Worm (Caenorhabditis elegans): ENCODE results near the gene F40A3.4.

F40A3.4 gene

ce11 chrV:7847170-7847569 is 28.4 kb upstream of the F40A3.4 start, which contains the start of gene memo-1 (continued):
- TF ChIP-seq lin-29 (GFP tag; IDR thresholded peaks at IDR 0.05) (no peak), fos-1 (tag; optimal IDR thresholded peaks at IDR 0.05) (no peak), snpc-4 (tag; optimal IDR thresholded peaks at IDR 0.05) (no peak), dmd-6 (GFP tag; IDR thresholded peaks at IDR 0.05) (0 out of 2 replicates have a peak, but pooled peaks have one; percentile 9), mes-2 (tag; optimal IDR thresholded peaks at IDR 0.05; ENCODE audit: poor library complexity, severe bottlenecking) (no peak), egl-43 (GFP tag; IDR thresholded peaks at IDR 0.05) (no peak), unc-39 (tag; optimal IDR thresholded peaks at IDR 0.05) (no peak), unc-62 (GFP tag; optimal IDR thresholded peaks at IDR 0.05 in 1 of 2) (peak in 1 of 2 experiments; percentile 89), unc-62 (tag; optimal IDR thresholded peaks at IDR 0.05) (no peak), lin-15B (tag; optimal IDR thresholded peaks at IDR 0.05) (no peak), Y105C5A.15 (GFP tag; IDR thresholded peaks at IDR 0.05) (no peak), ceh-82 (tag; optimal IDR thresholded peaks at IDR 0.05) (no peak), aha-1 (tag) (peak; percentile 33), dmd-9 (GFP tag; IDR thresholded peaks at IDR 0.05) (no peak)

ce11 chrV:7847687-7848086 is 27.9 kb upstream of the F40A3.4 start:
- no peak for TF ChIP-seq daf-8 (GFP tag; IDR thresholded peaks at IDR 0.05)
- TF ChIP-seq nhr-42 (GFP tag; IDR thresholded peaks at IDR 0.05), result no peak
- no peak for TF ChIP-seq daf-16 (GFP tag; optimal IDR thresholded peaks at IDR 0.05)
- peak; percentile 74 for TF ChIP-seq daf-16 (tag; optimal IDR thresholded peaks at IDR 0.05)
- no peak for TF ChIP-seq ceh-62 (tag; optimal IDR thresholded peaks at IDR 0.05)
- TF ChIP-seq lsy-2 (tag; optimal IDR thresholded peaks at IDR 0.05), result no peak
- TF ChIP-seq tra-1 (GFP tag; IDR thresholded peaks at IDR 0.05), result no peak

ce11 chrV:7848251-7848650 is 27.3 kb upstream of the F40A3.4 start:
- no peak for TF ChIP-seq snpc-1.2 (GFP tag; IDR thresholded peaks at IDR 0.05)
- TF ChIP-seq daf-16 (GFP tag; optimal IDR thresholded peaks at IDR 0.05), result no peak
- peak; percentile 32 for TF ChIP-seq daf-16 (tag; optimal IDR thresholded peaks at IDR 0.05)
- TF ChIP-seq hmg-1.1 (GFP tag; IDR thresholded peaks at IDR 0.05), result peak; percentile 57
- peak; percentile 42 for TF ChIP-seq dmd-6 (GFP tag; IDR thresholded peaks at IDR 0.05)
- no peak for TF ChIP-seq T20F7.1 (GFP tag; optimal IDR thresholded peaks at IDR 0.05)
- TF ChIP-seq nhr-41 (GFP tag; IDR thresholded peaks at IDR 0.05), result no peak
- no peak for TF ChIP-seq F49E8.2 (tag; optimal IDR thresholded peaks at IDR 0.05; ENCODE audit: borderline replicate concordance)
- no peak for TF ChIP-seq nhr-25 (tag; optimal IDR thresholded peaks at IDR 0.05; ENCODE audit: borderline replicate concordance, insufficient read depth)
- no peak for TF ChIP-seq ZK337.2 (GFP tag; IDR thresholded peaks at IDR 0.05)
- no peak for TF ChIP-seq daf-19 (GFP tag; conservative IDR thresholded peaks at IDR 0.05)
- no peak for TF ChIP-seq aha-1 (tag)
- TF ChIP-seq mdt-29 (GFP tag; IDR thresholded peaks at IDR 0.05), result no peak
- TF ChIP-seq jun-1 (tag; optimal IDR thresholded peaks at IDR 0.05), result no peak
- no peak for TF ChIP-seq nhr-48 (tag; optimal IDR thresholded peaks at IDR 0.05)
- TF ChIP-seq nhr-10 (tag; optimal IDR thresholded peaks at IDR 0.05), result no peak
- TF ChIP-seq set-16 (GFP tag; IDR thresholded peaks at IDR 0.05), result peak; percentile 69
- TF ChIP-seq hif-1 (tag; optimal IDR thresholded peaks at IDR 0.05), result peak in 1 of 2 experiments; percentile 39
- no peak for TF ChIP-seq lin-1 (GFP tag; IDR thresholded peaks at IDR 0.05)
- no peak for TF ChIP-seq ctbp-1 (GFP tag; IDR thresholded peaks at IDR 0.05)
- TF ChIP-seq nhr-28 (tag; optimal IDR thresholded peaks at IDR 0.05), result peak; percentile 43
- no peak for TF ChIP-seq dve-1 (tag; optimal IDR thresholded peaks at IDR 0.05; ENCODE audit: insufficient read depth)
- TF ChIP-seq nhr-77 (tag; optimal IDR thresholded peaks at IDR 0.05), result peak; percentile 29
- 0 out of 2 replicates have a peak, but pooled peaks have one; percentile 25 for TF ChIP-seq madf-9 (GFP tag; conservative IDR thresholded peaks at IDR 0.05)
- no peak for TF ChIP-seq vab-7 (GFP tag; IDR thresholded peaks at IDR 0.05)
- no peak for TF ChIP-seq egl-27 (tag; optimal IDR thresholded peaks at IDR 0.05)
- TF ChIP-seq T26A8.4 (GFP tag; IDR thresholded peaks at IDR 0.05), result no peak
- peak; percentile 30 for TF ChIP-seq ztf-7 (tag; optimal IDR thresholded peaks at IDR 0.05)
- TF ChIP-seq ama-1 (optimal IDR thresholded peaks at IDR 0.05), result no peak
- no peak for TF ChIP-seq R02D3.7 (tag; optimal IDR thresholded peaks at IDR 0.05)
- no peak for TF ChIP-seq lim-7 (GFP tag; IDR thresholded peaks at IDR 0.05)
- no peak for TF ChIP-seq nhr-76 (tag; optimal IDR thresholded peaks at IDR 0.05)
- no peak for TF ChIP-seq nhr-11 (tag; optimal IDR thresholded peaks at IDR 0.05)
- TF ChIP-seq dmd-9 (GFP tag; IDR thresholded peaks at IDR 0.05), result no peak

All from whole organism, L4 larva.